Fruit fly (Drosophila melanogaster) whole organism, adult: Measurements from ENCODE around the gene TwdlX.

Experiments
- CG11617 ChIP-seq: fragments of 200-800 bp; sonication (Bioruptor generic); optimal IDR thresholded peaks from 2 replicates; lab custom pipeline; 2017; ENCODE audit warnings: mild to moderate bottlenecking, missing biosample characterization, missing genetic modification reagents, missing genetic modification characterization
- CG12768 ChIP-seq: fragments of 200-800 bp; sonication (Bioruptor generic); optimal IDR thresholded peaks from 2 replicates; lab custom pipeline; 2017; ENCODE audit warnings: missing biosample characterization, missing genetic modification characterization, mild to moderate bottlenecking, moderate library complexity, missing genetic modification reagents
- CG14711 ChIP-seq: fragments of 200-800 bp; sonication (Bioruptor generic); optimal IDR thresholded peaks from 2 replicates; lab custom pipeline; 2018; ENCODE audit warnings: missing biosample characterization, mild to moderate bottlenecking, missing genetic modification characterization, moderate library complexity
- CG1620 ChIP-seq: fragments of 200-800 bp; sonication (Bioruptor generic); optimal IDR thresholded peaks from 2 replicates; lab custom pipeline; 2016; ENCODE audit warnings: missing biosample characterization, missing genetic modification characterization
- CG33017 ChIP-seq: fragments of 200-800 bp; sonication (Bioruptor generic); optimal IDR thresholded peaks from 2 replicates; lab custom pipeline; 2018; ENCODE audit warnings: missing biosample characterization, mild to moderate bottlenecking, missing genetic modification characterization, moderate library complexity
- CG5204 ChIP-seq: fragments of 200-800 bp; sonication (Bioruptor generic); optimal IDR thresholded peaks from 2 replicates; lab custom pipeline; 2016; ENCODE audit warnings: missing biosample characterization, missing genetic modification characterization
- CG7045 ChIP-seq: fragments of 200-800 bp; sonication (Bioruptor generic); optimal IDR thresholded peaks from 2 replicates; lab custom pipeline; 2017; ENCODE audit warnings: missing biosample characterization, mild to moderate bottlenecking, missing genetic modification characterization
- CG7101 ChIP-seq: fragments of 200-800 bp; sonication (Bioruptor generic); optimal IDR thresholded peaks from 2 replicates; lab custom pipeline; 2018; ENCODE audit warnings: missing biosample characterization, mild to moderate bottlenecking, missing genetic modification characterization, moderate library complexity
- Clk ChIP-seq: fragments of 200-800 bp; sonication (Bioruptor generic); optimal IDR thresholded peaks from 2 replicates; lab custom pipeline; 2017; ENCODE audit warnings: missing biosample characterization, missing genetic modification characterization
- Crg-1 ChIP-seq: fragments of 200-800 bp; sonication (Bioruptor generic); optimal IDR thresholded peaks from 2 replicates; lab custom pipeline; 2016; ENCODE audit warnings: missing biosample characterization, missing genetic modification characterization
- Hr96 ChIP-seq: fragments of 200-800 bp; sonication (Bioruptor generic); optimal IDR thresholded peaks from 2 replicates; lab custom pipeline; 2016; ENCODE audit warnings: missing biosample characterization, missing genetic modification characterization
- Mnt ChIP-seq: fragments of 200-800 bp; sonication (Bioruptor generic); optimal IDR thresholded peaks from 2 replicates; lab custom pipeline; 2016; ENCODE audit warnings: missing biosample characterization, mild to moderate bottlenecking, missing genetic modification characterization
- bab1 ChIP-seq: fragments of 200-800 bp; sonication (Bioruptor generic); optimal IDR thresholded peaks from 3 replicates; lab custom pipeline; 2019; ENCODE audit warnings: missing biosample characterization, mild to moderate bottlenecking, missing genetic modification characterization, moderate library complexity
- cic ChIP-seq: fragments of 200-800 bp; sonication (Bioruptor generic); optimal IDR thresholded peaks from 2 replicates; lab custom pipeline; 2017; ENCODE audit warnings: missing biosample characterization, mild to moderate bottlenecking, missing genetic modification characterization, moderate library complexity
- cnc ChIP-seq, 2 experiments: fragments of >200 bp; optimal IDR thresholded peaks; 2 replicates each; lab custom pipeline; 2017
- kay ChIP-seq: fragments of 200-800 bp; sonication (Bioruptor generic); peaks from one replicate; lab custom pipeline; 2016; ENCODE audit warnings: missing biosample characterization, missing genetic modification characterization, borderline replicate concordance
- ovo ChIP-seq: fragments of 200-800 bp; sonication (Bioruptor generic); optimal IDR thresholded peaks from 2 replicates; lab custom pipeline; 2016; ENCODE audit warnings: missing biosample characterization, missing genetic modification characterization
- pad ChIP-seq: fragments of 200-800 bp; sonication (Bioruptor generic); optimal IDR thresholded peaks from 3 replicates; lab custom pipeline; 2017; ENCODE audit warnings: missing biosample characterization, missing genetic modification characterization, mild to moderate bottlenecking, moderate library complexity, missing genetic modification reagents
- tj ChIP-seq: fragments of 200-800 bp; sonication (Bioruptor generic); optimal IDR thresholded peaks from 3 replicates; lab custom pipeline; 2017; ENCODE audit warnings: missing biosample characterization, mild to moderate bottlenecking, missing genetic modification characterization, moderate library complexity
- toe ChIP-seq: fragments of 200-800 bp; sonication (Bioruptor generic); optimal IDR thresholded peaks from 2 replicates; lab custom pipeline; 2016; ENCODE audit warnings: missing biosample characterization, missing genetic modification characterization

Gene TwdlX

DNA sequence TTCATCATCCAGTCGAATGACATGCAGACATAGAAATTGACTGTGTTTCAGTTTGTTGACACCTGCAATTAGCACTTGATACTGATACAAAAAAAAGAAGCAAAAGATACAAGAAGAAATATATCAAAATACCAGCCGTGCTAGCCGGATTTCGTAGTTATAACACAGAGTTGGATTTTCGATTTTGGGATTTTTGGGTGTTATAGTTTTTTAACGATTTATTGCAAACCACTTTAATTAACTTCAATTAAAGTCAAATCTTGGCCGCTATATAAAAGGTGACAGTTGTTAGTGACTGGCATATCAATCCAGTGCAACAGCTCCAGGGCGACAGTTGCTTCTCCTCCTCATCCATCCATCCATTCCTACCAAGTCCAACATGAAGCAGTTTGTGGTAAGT is at the start of gene TwdlX:
Gene TwdlX, plus strand, starts transcription at position 301 of the 400 bp plus-strand sequence.
- TF ChIP-seq CG11617 (GFP tag; lab: Kevin White, UChicago) (no peak), tj (GFP tag; lab: Kevin White, UChicago) (no peak), pad (no peak)

- no peak for TF ChIP-seq CG5204
- TF ChIP-seq CG33017: no peak
- no peak for TF ChIP-seq Mnt (GFP tag; lab: Kevin White, UChicago)
- TF ChIP-seq CG11617 (GFP tag; lab: Kevin White, UChicago): no peak
- no peak for TF ChIP-seq CG7045 (GFP tag; lab: Kevin White, UChicago)
- no peak for TF ChIP-seq kay
- TF ChIP-seq bab1 (GFP tag; lab: Kevin White, UChicago): no peak
- TF ChIP-seq cic (GFP tag; lab: Kevin White, UChicago): no peak
- TF ChIP-seq Hr96 (GFP tag; lab: Kevin White, UChicago): no peak
- no peak for TF ChIP-seq Crg-1
- no peak for TF ChIP-seq cnc (optimal IDR thresholded peaks at IDR 0.05; lab: Kevin White, UChicago)
- TF ChIP-seq toe (GFP tag; lab: Kevin White, UChicago): no peak
- no peak for TF ChIP-seq tj (GFP tag; lab: Kevin White, UChicago)
- TF ChIP-seq CG14711: no peak
- TF ChIP-seq CG1620 (GFP tag; lab: Kevin White, UChicago): no peak
- TF ChIP-seq Clk: no peak
Measured at dm6 chrX:16683765-16684164, 47.1 kb upstream of the TwdlX start, which contains the start of gene Axs. Gene Axs (minus strand): TSS chrX:16683895.

dm6 chrX:16687400-16688105 is 43.3 kb upstream of the TwdlX start:
- TF ChIP-seq toe (GFP tag; lab: Kevin White, UChicago) (peak; percentile 25), CG7101 (tag; lab: Kevin White, UChicago) (no peak), CG11617 (GFP tag; lab: Kevin White, UChicago) (no peak), tj (GFP tag; lab: Kevin White, UChicago) (no peak), ovo (GFP tag; lab: Kevin White, UChicago) (no peak), bab1 (GFP tag; lab: Kevin White, UChicago) (no peak), cnc (optimal IDR thresholded peaks at IDR 0.05; lab: Kevin White, UChicago) (no peak)

- TF ChIP-seq CG1620 (GFP tag; lab: Kevin White, UChicago) (no peak), cnc (optimal IDR thresholded peaks at IDR 0.05; lab: Kevin White, UChicago) (no peak), CG11617 (GFP tag; lab: Kevin White, UChicago) (no peak), Mnt (GFP tag; lab: Kevin White, UChicago) (no peak), toe (GFP tag; lab: Kevin White, UChicago) (no peak), ovo (GFP tag; lab: Kevin White, UChicago) (no peak), Crg-1 (no peak), bab1 (GFP tag; lab: Kevin White, UChicago) (no peak), CG7045 (GFP tag; lab: Kevin White, UChicago) (no peak), CG14711 (no peak), CG33017 (no peak), Hr96 (GFP tag; lab: Kevin White, UChicago) (no peak), CG12768 (no peak), pad (no peak), kay (no peak), Clk (no peak), CG7101 (tag; lab: Kevin White, UChicago) (no peak), tj (GFP tag; lab: Kevin White, UChicago) (no peak)
Measured at dm6 chrX:16688106-16688459, 42.8 kb upstream of the TwdlX start.

dm6 chrX:16689339-16689738 is 41.6 kb upstream of the TwdlX start:
- TF ChIP-seq tj (GFP tag; lab: Kevin White, UChicago) (peak; percentile 56), CG33017 (no peak)

dm6 chrX:16689966-16690365 is 40.9 kb upstream of the TwdlX start:
- no peak for TF ChIP-seq tj (GFP tag; lab: Kevin White, UChicago)
- no peak for TF ChIP-seq Clk
- no peak for TF ChIP-seq pad
- no peak for TF ChIP-seq cic (GFP tag; lab: Kevin White, UChicago)
- no peak for TF ChIP-seq Mnt (GFP tag; lab: Kevin White, UChicago)
- no peak for TF ChIP-seq CG14711
- TF ChIP-seq CG1620 (GFP tag; lab: Kevin White, UChicago): no peak
- no peak for TF ChIP-seq kay
- TF ChIP-seq CG5204: no peak
- no peak for TF ChIP-seq CG7101 (tag; lab: Kevin White, UChicago)
- no peak for TF ChIP-seq CG12768
- no peak for TF ChIP-seq CG11617 (GFP tag; lab: Kevin White, UChicago)

- TF ChIP-seq CG33017 (no peak), CG11617 (GFP tag; lab: Kevin White, UChicago) (no peak), cnc (optimal IDR thresholded peaks at IDR 0.05; lab: Kevin White, UChicago) (no peak), Mnt (GFP tag; lab: Kevin White, UChicago) (no peak), pad (no peak), CG7045 (GFP tag; lab: Kevin White, UChicago) (no peak), Hr96 (GFP tag; lab: Kevin White, UChicago) (no peak), ovo (GFP tag; lab: Kevin White, UChicago) (no peak), cic (GFP tag; lab: Kevin White, UChicago) (no peak), CG5204 (no peak), CG7101 (tag; lab: Kevin White, UChicago) (no peak), CG1620 (GFP tag; lab: Kevin White, UChicago) (no peak), kay (no peak), CG14711 (no peak), bab1 (GFP tag; lab: Kevin White, UChicago) (no peak), CG12768 (no peak), toe (GFP tag; lab: Kevin White, UChicago) (no peak), Crg-1 (no peak), tj (GFP tag; lab: Kevin White, UChicago) (no peak), Clk (no peak)
Measured at dm6 chrX:16690499-16690898, 40.4 kb upstream of the TwdlX start.
